Fruit fly (Drosophila melanogaster) Kc167 (cell line): ENCODE data around the gene ND-51.

Source experiments
- Sin3A ChIP-seq: fragments of >200 bp; optimal IDR thresholded peaks from 2 replicates; lab custom pipeline; 2018; ENCODE audit warnings: missing external identifiers
- h ChIP-seq: fragments of >200 bp; optimal IDR thresholded peaks from 3 replicates; lab custom pipeline; 2018; ENCODE audit warnings: missing external identifiers
- psq ChIP-seq: fragments of >200 bp; optimal IDR thresholded peaks from 2 replicates; lab custom pipeline; 2017; ENCODE audit warnings: missing external identifiers

dm6 chr2L:6076143-6076542 lies 13.6 kb upstream of the ND-51 start:
- TF ChIP-seq h (lab: Kevin White, UChicago) (no peak), Sin3A (no peak), psq (lab: Kevin White, UChicago) (no peak)
